Fruit fly (Drosophila melanogaster): ENCODE measurements around the gene CG45263.
A peak's percentile ranks its signal among the peaks of the same experiment; 100 is the strongest.

CG45263 gene

DNA sequence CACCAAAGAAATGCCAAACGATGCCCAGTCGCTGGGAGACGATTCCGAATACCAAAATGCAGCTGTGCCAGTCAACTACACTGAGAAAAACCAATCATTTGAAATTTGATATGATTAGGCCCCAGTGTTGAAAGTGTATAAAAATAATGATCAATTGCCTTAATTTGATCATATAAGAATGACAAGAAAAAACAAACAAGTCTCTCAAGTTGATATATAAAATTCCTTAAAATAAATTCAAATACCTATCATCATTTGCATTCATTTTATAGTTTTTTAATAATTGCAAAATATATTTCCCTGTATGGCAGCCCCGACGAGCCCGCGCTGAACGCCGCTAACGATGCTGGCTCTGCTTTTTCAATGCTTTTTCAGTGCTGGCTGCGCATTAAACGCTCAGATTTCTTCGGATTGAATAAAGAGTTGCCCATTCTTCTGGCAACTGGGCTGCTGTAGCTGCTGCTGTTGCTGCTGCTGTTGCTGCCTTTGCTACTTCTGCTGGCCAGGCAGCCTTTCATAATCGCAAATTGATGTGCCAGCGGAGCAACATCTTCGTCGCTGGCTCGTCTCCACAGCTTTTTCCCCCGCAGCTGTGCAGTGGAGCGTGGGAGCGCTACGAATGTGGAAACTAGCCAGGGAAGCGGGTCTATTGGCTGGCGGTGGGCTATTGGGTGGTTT lies 7.6 kb downstream of the CG45263 start (continued):
- TF ChIP-seq CG6683 (GFP tag; optimal IDR thresholded peaks at IDR 0.05): no peak
- TF ChIP-seq Side (GFP tag; optimal IDR thresholded peaks at IDR 0.05): no peak
- no peak for TF ChIP-seq Dfd (GFP tag; optimal IDR thresholded peaks at IDR 0.05)
- TF ChIP-seq gt (GFP tag; IDR thresholded peaks at IDR 0.05): no peak
- TF ChIP-seq row (GFP tag; IDR thresholded peaks at IDR 0.05): peak; percentile 46; the same call in 2 of the 3 replicates
- no peak for TF ChIP-seq Hsf (GFP tag; optimal IDR thresholded peaks at IDR 0.05)
- peak; percentile 41; the same call in 1 of the 2 replicates for TF ChIP-seq CG17328 (GFP tag; IDR thresholded peaks at IDR 0.05)
- no peak for TF ChIP-seq MESR4 (GFP tag; optimal IDR thresholded peaks at IDR 0.05)
- TF ChIP-seq trem (tag; optimal IDR thresholded peaks at IDR 0.05): no peak
- TF ChIP-seq Lpt (GFP tag; optimal IDR thresholded peaks at IDR 0.05): no peak
- TF ChIP-seq so (GFP tag; IDR thresholded peaks at IDR 0.05): no peak
- TF ChIP-seq CG8944 (GFP tag; optimal IDR thresholded peaks at IDR 0.05): no peak
- no peak for TF ChIP-seq CG4282 (GFP tag; optimal IDR thresholded peaks at IDR 0.05)
- TF ChIP-seq ind (GFP tag; optimal IDR thresholded peaks at IDR 0.05): no peak
- TF ChIP-seq HmgD (GFP tag; optimal IDR thresholded peaks at IDR 0.05): no peak
- no peak for TF ChIP-seq lbe (GFP tag; optimal IDR thresholded peaks at IDR 0.05)
- TF ChIP-seq CG31441 (GFP tag; IDR thresholded peaks at IDR 0.05): peak; percentile 72
- TF ChIP-seq az2 (GFP tag; optimal IDR thresholded peaks at IDR 0.05): peak; percentile 19
- no peak for TF ChIP-seq CG7987 (GFP tag; optimal IDR thresholded peaks at IDR 0.05)
- peak; percentile 40 for TF ChIP-seq Blimp-1 (GFP tag; optimal IDR thresholded peaks at IDR 0.05)
- no peak for TF ChIP-seq CG7786 (GFP tag; optimal IDR thresholded peaks at IDR 0.05)
- TF ChIP-seq CG3995 (GFP tag; optimal IDR thresholded peaks at IDR 0.05): no peak
- TF ChIP-seq Chrac-16 (GFP tag; optimal IDR thresholded peaks at IDR 0.05): no peak
- no peak for TF ChIP-seq HLH54F (GFP tag; optimal IDR thresholded peaks at IDR 0.05)
- TF ChIP-seq Dek (tag; optimal IDR thresholded peaks at IDR 0.05): no peak
- no peak for TF ChIP-seq cg (GFP tag; optimal IDR thresholded peaks at IDR 0.05)
- no peak for TF ChIP-seq nau (GFP tag; optimal IDR thresholded peaks at IDR 0.05)
- TF ChIP-seq CG14965 (GFP tag; optimal IDR thresholded peaks at IDR 0.05; ENCODE audit: borderline replicate concordance): no peak
- no peak for TF ChIP-seq hbn (GFP tag; IDR thresholded peaks at IDR 0.05; ENCODE audit: partially characterized antibody)
- TF ChIP-seq Dip2 (GFP tag; IDR thresholded peaks at IDR 0.05): no peak
- no peak for TF ChIP-seq CG1647 (GFP tag; optimal IDR thresholded peaks at IDR 0.05)
- TF ChIP-seq CG16779 (GFP tag; IDR thresholded peaks at IDR 0.05): no peak
- no peak for TF ChIP-seq pfk (GFP tag; optimal IDR thresholded peaks at IDR 0.05)
- TF ChIP-seq CG11398 (GFP tag; optimal IDR thresholded peaks at IDR 0.05): no peak
- peak; percentile 37 for TF ChIP-seq CG12769 (tag; optimal IDR thresholded peaks at IDR 0.05)
- no peak for TF ChIP-seq HLH4C (GFP tag; IDR thresholded peaks at IDR 0.05; ENCODE audit: partially characterized antibody)
- no peak for TF ChIP-seq abd-A (tag; optimal IDR thresholded peaks at IDR 0.05)
- TF ChIP-seq caup (GFP tag; optimal IDR thresholded peaks at IDR 0.05; ENCODE audit: severe bottlenecking): no peak
- no peak for TF ChIP-seq Fer1 (GFP tag; optimal IDR thresholded peaks at IDR 0.05)
- TF ChIP-seq ewg (GFP tag; optimal IDR thresholded peaks at IDR 0.05): peak; percentile 16
- TF ChIP-seq CG10274 (GFP tag; optimal IDR thresholded peaks at IDR 0.05): no peak
- no peak for TF ChIP-seq vfl (GFP tag; optimal IDR thresholded peaks at IDR 0.05)
- no peak for TF ChIP-seq jumu (GFP tag; optimal IDR thresholded peaks at IDR 0.05)
- peak; percentile 18 for TF ChIP-seq tio (GFP tag; optimal IDR thresholded peaks at IDR 0.05)
- TF ChIP-seq CG14710 (tag; optimal IDR thresholded peaks at IDR 0.05): peak; percentile 17
- no peak for TF ChIP-seq CG7271 (tag; optimal IDR thresholded peaks at IDR 0.05)
- TF ChIP-seq CG3407 (GFP tag; optimal IDR thresholded peaks at IDR 0.05): no peak
- no peak for TF ChIP-seq CG2199 (GFP tag; IDR thresholded peaks at IDR 0.05)
- no peak for TF ChIP-seq exex (tag; optimal IDR thresholded peaks at IDR 0.05)
- TF ChIP-seq dysf (GFP tag; IDR thresholded peaks at IDR 0.05): peak; percentile 31; the same call in 1 of the 3 replicates

Measured in whole organism, embryonic.